Worm (Caenorhabditis elegans): ENCODE data around the gene cyp-25A1.
A peak's percentile ranks its signal among the peaks of the same experiment; 100 is the strongest.

The cyp-25A1 gene

ce11 chrIII:3789688-3790371, 42.6 kb upstream of the cyp-25A1 start (continued):
- no peak for TF ChIP-seq snpc-1.3 (tag; optimal IDR thresholded peaks at IDR 0.05; ENCODE audit: insufficient read depth)
- no peak for TF ChIP-seq gei-17 (GFP tag; optimal IDR thresholded peaks at IDR 0.05)
- TF ChIP-seq repo-1 (tag; optimal IDR thresholded peaks at IDR 0.05) = no peak
- TF ChIP-seq efl-1 (GFP tag; optimal IDR thresholded peaks at IDR 0.05) = no peak
- TF ChIP-seq bed-2 (GFP tag; IDR thresholded peaks at IDR 0.05) = no peak
- no peak for TF ChIP-seq B0336.3 (GFP tag; IDR thresholded peaks at IDR 0.05)
- no peak for TF ChIP-seq mes-4 (tag; optimal IDR thresholded peaks at IDR 0.05)
- TF ChIP-seq dox-1 (GFP tag; IDR thresholded peaks at IDR 0.05) = no peak
- no peak for TF ChIP-seq nfya-2 (GFP tag; IDR thresholded peaks at IDR 0.05)
- TF ChIP-seq F22D6.2 (tag; optimal IDR thresholded peaks at IDR 0.05) = no peak
- TF ChIP-seq aptf-3 (GFP tag; IDR thresholded peaks at IDR 0.05) = no peak
- no peak for TF ChIP-seq somi-1 (GFP tag; optimal IDR thresholded peaks at IDR 0.05)
- no peak for TF ChIP-seq unc-62 (GFP tag; optimal IDR thresholded peaks at IDR 0.05)
- TF ChIP-seq egl-44 (GFP tag; IDR thresholded peaks at IDR 0.05) = no peak
- TF ChIP-seq pha-4 (tag; optimal IDR thresholded peaks at IDR 0.05) = no peak
- no peak for TF ChIP-seq attf-5 (GFP tag; optimal IDR thresholded peaks at IDR 0.05)
- TF ChIP-seq ZK185.1 (tag; optimal IDR thresholded peaks at IDR 0.05; ENCODE audit: poor library complexity, severe bottlenecking) = no peak
- no peak for TF ChIP-seq athp-1 (tag; optimal IDR thresholded peaks at IDR 0.05)
- no peak for TF ChIP-seq B0019.2 (GFP tag; conservative IDR thresholded peaks at IDR 0.05)
- no peak for TF ChIP-seq T07F8.4 (tag; optimal IDR thresholded peaks at IDR 0.05)
- no peak for TF ChIP-seq sdz-38 (tag; optimal IDR thresholded peaks at IDR 0.05)
- no peak for TF ChIP-seq nhr-120 (GFP tag; IDR thresholded peaks at IDR 0.05)
- 0 out of 2 replicates have a peak, but pooled peaks have one; percentile 60 for TF ChIP-seq cebp-2 (GFP tag; IDR thresholded peaks at IDR 0.05)
- no peak for TF ChIP-seq snpc-4 (GFP tag; optimal IDR thresholded peaks at IDR 0.05)
- TF ChIP-seq snpc-4 (tag; optimal IDR thresholded peaks at IDR 0.05) = no peak
- no peak for TF ChIP-seq lin-54 (GFP tag; optimal IDR thresholded peaks at IDR 0.05)
- no peak for TF ChIP-seq F49E8.2 (tag; optimal IDR thresholded peaks at IDR 0.05; ENCODE audit: insufficient read depth)
- TF ChIP-seq akir-1 (GFP tag; optimal IDR thresholded peaks at IDR 0.05) = no peak
- peak in 1 of 3 experiments; percentile 29 for TF ChIP-seq lin-35 (GFP tag; optimal IDR thresholded peaks at IDR 0.05)
- TF ChIP-seq K12H6.12 (tag; optimal IDR thresholded peaks at IDR 0.05) = no peak
- TF ChIP-seq ztf-3 (GFP tag; optimal IDR thresholded peaks at IDR 0.05) = no peak
- peak; percentile 34 for TF ChIP-seq atf-7 (tag; optimal IDR thresholded peaks at IDR 0.05)
- TF ChIP-seq ccch-3 (GFP tag; optimal IDR thresholded peaks at IDR 0.05) = no peak
- no peak for TF ChIP-seq zfh-2 (GFP tag; conservative IDR thresholded peaks at IDR 0.05)
- TF ChIP-seq rec-8 (tag; optimal IDR thresholded peaks at IDR 0.05) = no peak
- no peak for TF ChIP-seq F55B11.4 (tag; optimal IDR thresholded peaks at IDR 0.05; ENCODE audit: borderline replicate concordance, insufficient read depth)
- TF ChIP-seq tbx-9 (tag; optimal IDR thresholded peaks at IDR 0.05; ENCODE audit: borderline replicate concordance) = no peak
- no peak for TF ChIP-seq ztf-25 (GFP tag; IDR thresholded peaks at IDR 0.05)
- 0 out of 2 replicates have a peak, but pooled peaks have one; percentile 46 for TF ChIP-seq nfyb-1 (GFP tag; IDR thresholded peaks at IDR 0.05)
- TF ChIP-seq C06A6.2 (GFP tag; conservative IDR thresholded peaks at IDR 0.05) = no peak
- TF ChIP-seq mxl-1 (tag; optimal IDR thresholded peaks at IDR 0.05) = no peak
- TF ChIP-seq pbrm-1 (GFP tag; IDR thresholded peaks at IDR 0.05) = no peak; the same call in 1 of the 2 replicates
- no peak for TF ChIP-seq zim-3 (tag; optimal IDR thresholded peaks at IDR 0.05)
- no peak for TF ChIP-seq cebp-1 (GFP tag; IDR thresholded peaks at IDR 0.05)
- TF ChIP-seq cebp-1 (tag; optimal IDR thresholded peaks at IDR 0.05) = peak; percentile 34
- TF ChIP-seq ama-1 (optimal IDR thresholded peaks at IDR 0.05) = no peak
- no peak for TF ChIP-seq ama-1 (GFP tag; optimal IDR thresholded peaks at IDR 0.05)
- TF ChIP-seq F57C9.4 (tag; optimal IDR thresholded peaks at IDR 0.05) = no peak
- no peak for TF ChIP-seq snpc-3.4 (tag; optimal IDR thresholded peaks at IDR 0.05)
